Fruit fly (Drosophila melanogaster) whole organism, embryonic: ENCODE measurements around the gene CG17233.

ENCODE experiments used
- Ada2b ChIP-seq: fragments of 200-800 bp; sonication (Bioruptor generic); IDR thresholded peaks from 2 replicates; pipeline ENCODE4 v1.3.6; 2022; ENCODE audit warnings: missing biosample characterization, missing genetic modification characterization
- CG10147 ChIP-seq: fragments of 200-800 bp; sonication (Bioruptor generic); optimal IDR thresholded peaks from 2 replicates; lab custom pipeline; 2019; ENCODE audit warnings: missing biosample characterization, mild to moderate bottlenecking, missing genetic modification characterization, moderate library complexity
- CG1024 ChIP-seq: fragments of 200-800 bp; sonication (Bioruptor generic); IDR thresholded peaks from 2 replicates; pipeline ENCODE4 v1.3.6; 2022; ENCODE audit warnings: missing biosample characterization, missing genetic modification characterization
- CG10267 ChIP-seq: fragments of 200-800 bp; sonication (Bioruptor generic); optimal IDR thresholded peaks from 2 replicates; lab custom pipeline; 2018; ENCODE audit warnings: missing biosample characterization, mild to moderate bottlenecking, missing genetic modification characterization, moderate library complexity
- CG10543 ChIP-seq: fragments of 200-800 bp; sonication (Bioruptor generic); optimal IDR thresholded peaks from 3 replicates; lab custom pipeline; 2017; ENCODE audit warnings: missing biosample characterization, mild to moderate bottlenecking, missing genetic modification characterization, moderate library complexity
- CG11723 ChIP-seq: fragments of 200-800 bp; sonication (Bioruptor generic); optimal IDR thresholded peaks from 2 replicates; lab custom pipeline; 2017; ENCODE audit warnings: missing biosample characterization, mild to moderate bottlenecking, missing genetic modification characterization
- CG12219 ChIP-seq: fragments of 200-800 bp; sonication (Bioruptor generic); optimal IDR thresholded peaks from 3 replicates; lab custom pipeline; 2018; ENCODE audit warnings: missing biosample characterization, mild to moderate bottlenecking, missing genetic modification characterization
- CG12659 ChIP-seq: fragments of 200-800 bp; sonication (Bioruptor generic); optimal IDR thresholded peaks from 3 replicates; lab custom pipeline; 2017; ENCODE audit warnings: mild to moderate bottlenecking, missing biosample characterization, missing genetic modification reagents, missing genetic modification characterization
- CG13123 ChIP-seq: fragments of 200-800 bp; sonication (Bioruptor generic); optimal IDR thresholded peaks from 2 replicates; lab custom pipeline; 2016; ENCODE audit warnings: missing biosample characterization, missing genetic modification characterization
- CG15514 ChIP-seq: fragments of 200-800 bp; sonication (Bioruptor generic); optimal IDR thresholded peaks from 3 replicates; lab custom pipeline; 2017; ENCODE audit warnings: missing biosample characterization, missing genetic modification characterization, mild to moderate bottlenecking, moderate library complexity, missing genetic modification reagents
- CG1602 ChIP-seq: fragments of 200-800 bp; sonication (Bioruptor generic); optimal IDR thresholded peaks from 3 replicates; lab custom pipeline; 2016; ENCODE audit warnings: missing biosample characterization, missing genetic modification characterization
- CG17829 ChIP-seq: fragments of 200-800 bp; optimal IDR thresholded peaks from 2 replicates; lab custom pipeline; 2019; ENCODE audit warnings: missing biosample characterization, mild to moderate bottlenecking, missing genetic modification characterization, moderate library complexity
- CG18599 ChIP-seq: fragments of 200-800 bp; sonication (Bioruptor generic); optimal IDR thresholded peaks from 3 replicates; lab custom pipeline; 2017; ENCODE audit warnings: missing biosample characterization, missing genetic modification characterization, mild to moderate bottlenecking, moderate library complexity, missing genetic modification reagents
- CG2120 ChIP-seq: fragments of 200-800 bp; sonication (Bioruptor generic); optimal IDR thresholded peaks from 3 replicates; lab custom pipeline; 2016; ENCODE audit warnings: missing biosample characterization, missing genetic modification characterization
- CG2678 ChIP-seq: fragments of 200-800 bp; sonication (Bioruptor generic); optimal IDR thresholded peaks from 3 replicates; lab custom pipeline; 2019; ENCODE audit warnings: missing biosample characterization, mild to moderate bottlenecking, missing genetic modification characterization, moderate library complexity
- CG34422 ChIP-seq: fragments of 200-800 bp; sonication (Bioruptor generic); IDR thresholded peaks from 3 replicates; pipeline ENCODE4 v1.3.6; 2022; ENCODE audit warnings: missing biosample characterization, missing genetic modification characterization
- CG4730 ChIP-seq: fragments of 200-800 bp; sonication (Bioruptor generic); IDR thresholded peaks from 2 replicates; pipeline ENCODE4 v1.3.6; 2022; ENCODE audit warnings: missing biosample characterization, missing genetic modification characterization
- CG4820 ChIP-seq: fragments of 200-800 bp; sonication (Bioruptor generic); optimal IDR thresholded peaks from 3 replicates; lab custom pipeline; 2016; ENCODE audit warnings: missing biosample characterization, missing genetic modification characterization
- CG5953 ChIP-seq: fragments of 200-800 bp; sonication (Bioruptor generic); IDR thresholded peaks from 2 replicates; pipeline ENCODE4 v1.3.6; 2022; ENCODE audit warnings: missing biosample characterization, missing genetic modification characterization
- CG6272 ChIP-seq: fragments of 200-800 bp; sonication (Bioruptor generic); IDR thresholded peaks from 2 replicates; pipeline ENCODE4 v1.3.6; 2022; ENCODE audit warnings: missing biosample characterization, missing genetic modification characterization
- CG6854 ChIP-seq: fragments of 200-800 bp; sonication (Bioruptor generic); optimal IDR thresholded peaks from 3 replicates; lab custom pipeline; 2017; ENCODE audit warnings: missing biosample characterization, mild to moderate bottlenecking, missing genetic modification characterization
- CG7963 ChIP-seq: fragments of 200-800 bp; sonication (Bioruptor generic); IDR thresholded peaks from 3 replicates; pipeline ENCODE4 v1.3.6; 2022; ENCODE audit warnings: missing biosample characterization, missing genetic modification characterization; ENCODE audit not compliant: partially characterized antibody
- CG8765 ChIP-seq: fragments of 200-800 bp; sonication (Bioruptor generic); IDR thresholded peaks from 2 replicates; pipeline ENCODE4 v1.3.6; 2022; ENCODE audit warnings: missing biosample characterization, missing genetic modification characterization
- CG8944 ChIP-seq: fragments of 200-800 bp; sonication (Bioruptor generic); optimal IDR thresholded peaks from 3 replicates; lab custom pipeline; 2016; ENCODE audit warnings: missing biosample characterization, missing genetic modification characterization
- CHES-1-like ChIP-seq: fragments of 200-800 bp; sonication (Bioruptor generic); optimal IDR thresholded peaks from 2 replicates; lab custom pipeline; 2016; ENCODE audit warnings: missing biosample characterization, missing genetic modification characterization
- D19A ChIP-seq: fragments of 200-800 bp; optimal IDR thresholded peaks from 3 replicates; lab custom pipeline; 2019; ENCODE audit warnings: missing biosample characterization, mild to moderate bottlenecking, missing genetic modification characterization, moderate library complexity
- Fer3 ChIP-seq: fragments of 200-800 bp; sonication (Bioruptor generic); optimal IDR thresholded peaks from 2 replicates; lab custom pipeline; 2018; ENCODE audit warnings: missing biosample characterization, mild to moderate bottlenecking, missing genetic modification characterization, moderate library complexity
- H15 ChIP-seq: fragments of 200-800 bp; sonication (Bioruptor generic); IDR thresholded peaks from 3 replicates; pipeline ENCODE4 v1.3.6; 2022; ENCODE audit warnings: missing biosample characterization, missing genetic modification characterization
- HmgZ ChIP-seq: fragments of 200-800 bp; sonication (Bioruptor generic); optimal IDR thresholded peaks from 2 replicates; lab custom pipeline; 2018; ENCODE audit warnings: missing biosample characterization, mild to moderate bottlenecking, missing genetic modification characterization
- Hmr ChIP-seq: fragments of 200-800 bp; sonication (Bioruptor generic); optimal IDR thresholded peaks from 3 replicates; lab custom pipeline; 2017; ENCODE audit warnings: mild to moderate bottlenecking, missing biosample characterization, missing genetic modification reagents, missing genetic modification characterization
- Hsf ChIP-seq: fragments of 200-800 bp; sonication (Bioruptor generic); optimal IDR thresholded peaks from 3 replicates; lab custom pipeline; 2016; ENCODE audit warnings: missing biosample characterization, missing genetic modification characterization
- Max ChIP-seq: fragments of 200-800 bp; sonication (Bioruptor generic); optimal IDR thresholded peaks from 2 replicates; lab custom pipeline; 2016; ENCODE audit warnings: missing biosample characterization, mild to moderate bottlenecking, missing genetic modification characterization
- Oli ChIP-seq: fragments of 200-800 bp; sonication (Bioruptor generic); optimal IDR thresholded peaks from 2 replicates; lab custom pipeline; 2018; ENCODE audit warnings: missing biosample characterization, mild to moderate bottlenecking, missing genetic modification characterization, moderate library complexity
- Sox100B ChIP-seq: fragments of 200-800 bp; sonication (Bioruptor generic); optimal IDR thresholded peaks from 3 replicates; lab custom pipeline; 2018; ENCODE audit warnings: missing biosample characterization, mild to moderate bottlenecking, missing genetic modification characterization
- Sox102F ChIP-seq: fragments of 200-800 bp; sonication (Bioruptor generic); optimal IDR thresholded peaks from 2 replicates; lab custom pipeline; 2018; ENCODE audit warnings: missing biosample characterization, mild to moderate bottlenecking, missing genetic modification characterization, moderate library complexity
- Xrp1 ChIP-seq: fragments of 200-800 bp; sonication (Bioruptor generic); IDR thresholded peaks from 2 replicates; pipeline ENCODE4 v1.3.6; 2022; ENCODE audit warnings: missing biosample characterization, missing genetic modification characterization
- aop ChIP-seq: fragments of 200-800 bp; sonication (Bioruptor generic); IDR thresholded peaks from 2 replicates; pipeline ENCODE4 v1.3.6; 2022; ENCODE audit warnings: missing biosample characterization, missing genetic modification characterization
- az2 ChIP-seq: fragments of 200-800 bp; sonication (Bioruptor generic); optimal IDR thresholded peaks from 3 replicates; lab custom pipeline; 2016; ENCODE audit warnings: missing biosample characterization, missing genetic modification characterization
- cas ChIP-seq: fragments of 200-800 bp; sonication (Bioruptor generic); IDR thresholded peaks from 2 replicates; pipeline ENCODE4 v1.3.6; 2022; ENCODE audit warnings: missing biosample characterization, missing genetic modification characterization
- cwo ChIP-seq: fragments of 200-800 bp; sonication (Bioruptor generic); optimal IDR thresholded peaks from 3 replicates; lab custom pipeline; 2017; ENCODE audit warnings: missing biosample characterization, missing genetic modification characterization, mild to moderate bottlenecking, moderate library complexity, missing genetic modification reagents
- en ChIP-seq: fragments of 200-800 bp; sonication (Bioruptor generic); optimal IDR thresholded peaks from 2 replicates; lab custom pipeline; 2016; ENCODE audit warnings: missing biosample characterization, missing genetic modification characterization
- grn ChIP-seq: fragments of 200-800 bp; sonication (Bioruptor generic); optimal IDR thresholded peaks from 3 replicates; lab custom pipeline; 2017; ENCODE audit warnings: missing biosample characterization, missing genetic modification characterization
- nerfin-1 ChIP-seq: fragments of 200-800 bp; sonication (Bioruptor generic); optimal IDR thresholded peaks from 3 replicates; lab custom pipeline; 2019; ENCODE audit warnings: missing biosample characterization, mild to moderate bottlenecking, missing genetic modification characterization, moderate library complexity
- nmo ChIP-seq: fragments of 200-800 bp; sonication (Bioruptor generic); optimal IDR thresholded peaks from 2 replicates; lab custom pipeline; 2018; ENCODE audit warnings: missing biosample characterization, mild to moderate bottlenecking, missing genetic modification characterization, moderate library complexity
- prd ChIP-seq, 3 experiments: fragments of >200 bp in 2 of 3; fragments of 200-800 bp in 1 of 3; sonication (Bioruptor generic) in 1 of 3; optimal IDR thresholded peaks in 2 of 3; IDR thresholded peaks in 1 of 3; 2 replicates in 2 of 3; 3 replicates in 1 of 3; pipeline versions ENCODE4 v1.3.6 to Lab custom; 2017 to 2022; ENCODE audit warnings: missing biosample characterization in 1 of 3, missing genetic modification characterization in 1 of 3
- sens-2 ChIP-seq: fragments of 200-800 bp; sonication (Bioruptor generic); IDR thresholded peaks from 2 replicates; pipeline ENCODE4 v1.3.6; 2022; ENCODE audit warnings: missing biosample characterization, missing genetic modification characterization
- shn ChIP-seq: fragments of 200-800 bp; sonication (Bioruptor generic); optimal IDR thresholded peaks from 3 replicates; lab custom pipeline; 2016; ENCODE audit warnings: missing biosample characterization, missing genetic modification characterization
- stc ChIP-seq: fragments of 200-800 bp; sonication (Bioruptor generic); IDR thresholded peaks from 2 replicates; pipeline ENCODE4 v1.3.6; 2022; ENCODE audit warnings: missing biosample characterization, missing genetic modification characterization
- zen ChIP-seq: fragments of 200-800 bp; sonication (Bioruptor generic); optimal IDR thresholded peaks from 3 replicates; lab custom pipeline; 2018; ENCODE audit warnings: missing biosample characterization, mild to moderate bottlenecking, missing genetic modification characterization, moderate library complexity
- zfh2 ChIP-seq: fragments of 200-800 bp; sonication (Bioruptor generic); optimal IDR thresholded peaks from 2 replicates; lab custom pipeline; 2016; ENCODE audit warnings: missing biosample characterization, missing genetic modification characterization

The CG17233 gene

dm6 chr3L:20276615-20277014 is 34.9 kb upstream of the CG17233 start (continued):
- TF ChIP-seq az2 (peak; percentile 0), CG4730 (no peak), CG10147 (GFP tag; lab: Kevin White, UChicago) (peak; percentile 7), zen (tag; lab: Kevin White, UChicago) (no peak), nerfin-1 (tag; lab: Kevin White, UChicago) (peak; percentile 7), D19A (tag; lab: Kevin White, UChicago) (peak; percentile 36), sens-2 (GFP tag; lab: Robert Waterston, UW) (no peak), CG1602 (GFP tag; lab: Kevin White, UChicago) (no peak), CG17829 (no peak), nmo (GFP tag; lab: Kevin White, UChicago) (peak; percentile 12), HmgZ (tag; lab: Kevin White, UChicago) (no peak), CG1024 (peak; percentile 18; the same call in 1 of the 2 replicates), CG7963 (GFP tag; lab: Robert Waterston, UW) (no peak), CG18599 (GFP tag; lab: Kevin White, UChicago) (peak; percentile 79), Sox100B (GFP tag; lab: Kevin White, UChicago) (peak; percentile 36), CG5953 (no peak), Hmr (GFP tag; lab: Kevin White, UChicago) (peak; percentile 55), CG12659 (GFP tag; lab: Kevin White, UChicago) (peak; percentile 16), CG2678 (peak; percentile 71), Oli (tag; lab: Kevin White, UChicago) (peak; percentile 47), cwo (peak; percentile 63), CG4820 (GFP tag; lab: Kevin White, UChicago) (no peak), Max (peak; percentile 2), grn (GFP tag; lab: Kevin White, UChicago) (no peak), CG12219 (GFP tag; lab: Kevin White, UChicago) (peak; percentile 22), CHES-1-like (peak; percentile 39), Fer3 (peak; percentile 45), CG34422 (GFP tag; lab: Robert Waterston, UW) (peak; percentile 53; the same call in 1 of the 3 replicates), CG6854 (GFP tag; lab: Kevin White, UChicago) (peak; percentile 15), CG10267 (tag; lab: Kevin White, UChicago) (peak; percentile 19), H15 (no peak), Xrp1 (GFP tag; lab: Robert Waterston, UW) (peak; percentile 39; the same call in 1 of the 2 replicates), aop (GFP tag; lab: Robert Waterston, UW) (no peak), Hsf (GFP tag; lab: Kevin White, UChicago) (no peak), cas (GFP tag; lab: Robert Waterston, UW) (no peak), CG10543 (peak; percentile 23), CG11723 (no peak), Ada2b (GFP tag; lab: Robert Waterston, UW) (peak; percentile 45), Sox102F (GFP tag; lab: Kevin White, UChicago) (peak; percentile 68), zfh2 (GFP tag; lab: Kevin White, UChicago) (peak; percentile 27), CG8765 (GFP tag; lab: Robert Waterston, UW) (no peak), shn (GFP tag; lab: Kevin White, UChicago) (peak; percentile 1), stc (GFP tag; lab: Robert Waterston, UW) (peak; percentile 50; the same call in 1 of the 2 replicates), prd (optimal IDR thresholded peaks at IDR 0.05; lab: Kevin White, UChicago) (no peak), prd (GFP tag; IDR thresholded peaks at IDR 0.05; lab: Robert Waterston, UW) (peak; percentile 42; the same call in 1 of the 3 replicates), CG8944 (no peak), CG15514 (peak; percentile 40), en (peak; percentile 20), CG13123 (no peak), CG6272 (no peak), CG2120 (GFP tag; lab: Kevin White, UChicago) (peak; percentile 60)
